Fruit fly (Drosophila melanogaster): ENCODE measurements around the gene CG1958.

The CG1958 gene

dm6 chrX:7299399-7300355 is 33.0 kb downstream of the CG1958 start (continued):
- peak; percentile 69 for TF ChIP-seq Sox102F (GFP tag; optimal IDR thresholded peaks at IDR 0.05)
- no peak for TF ChIP-seq CG11247 (GFP tag; IDR thresholded peaks at IDR 0.05)
- TF ChIP-seq knrl (GFP tag; IDR thresholded peaks at IDR 0.05; ENCODE audit: partially characterized antibody) = no peak
- no peak for TF ChIP-seq slou (GFP tag; optimal IDR thresholded peaks at IDR 0.05)
- TF ChIP-seq pita (GFP tag; optimal IDR thresholded peaks at IDR 0.05) = no peak
- TF ChIP-seq CG8924 (tag; optimal IDR thresholded peaks at IDR 0.05) = peak; percentile 47
- 0 out of 3 replicates have a peak, but pooled peaks have one; percentile 17 for TF ChIP-seq zen2 (GFP tag; IDR thresholded peaks at IDR 0.05; ENCODE audit: partially characterized antibody)
- peak; percentile 38 for TF ChIP-seq ems (GFP tag; optimal IDR thresholded peaks at IDR 0.05)
- TF ChIP-seq CG18262 (tag; optimal IDR thresholded peaks at IDR 0.05) = peak; percentile 61
- no peak for TF ChIP-seq Hr78 (GFP tag; optimal IDR thresholded peaks at IDR 0.05)
- no peak for TF ChIP-seq CG42726 (GFP tag; IDR thresholded peaks at IDR 0.05; ENCODE audit: partially characterized antibody)
- no peak for TF ChIP-seq zen (tag; optimal IDR thresholded peaks at IDR 0.05)
- TF ChIP-seq lmd (GFP tag; IDR thresholded peaks at IDR 0.05) = peak; percentile 69
- TF ChIP-seq hbn (GFP tag; IDR thresholded peaks at IDR 0.05; ENCODE audit: partially characterized antibody) = 0 out of 2 replicates have a peak, but pooled peaks have one; percentile 15
- peak; percentile 21 for TF ChIP-seq CG9727 (GFP tag; optimal IDR thresholded peaks at IDR 0.05)
- TF ChIP-seq Ptx1 (GFP tag; IDR thresholded peaks at IDR 0.05) = peak; percentile 67
- TF ChIP-seq CG12155 (GFP tag; optimal IDR thresholded peaks at IDR 0.05) = peak; percentile 15
- no peak; the same call in 1 of the 2 replicates for TF ChIP-seq Bgb (GFP tag; IDR thresholded peaks at IDR 0.05; ENCODE audit: partially characterized antibody)
- no peak for TF ChIP-seq salm (tag; optimal IDR thresholded peaks at IDR 0.05)
- 0 out of 2 replicates have a peak, but pooled peaks have one; percentile 32 for TF ChIP-seq CG17612 (GFP tag; IDR thresholded peaks at IDR 0.05)
- no peak for TF ChIP-seq CG17186 (GFP tag; optimal IDR thresholded peaks at IDR 0.05)
- no peak for TF ChIP-seq fu2 (GFP tag; optimal IDR thresholded peaks at IDR 0.05)
- TF ChIP-seq wek (GFP tag; optimal IDR thresholded peaks at IDR 0.05) = no peak
- TF ChIP-seq CG12219 (GFP tag; optimal IDR thresholded peaks at IDR 0.05) = no peak
- peak; percentile 46 for TF ChIP-seq fd96Cb (tag; optimal IDR thresholded peaks at IDR 0.05)
- TF ChIP-seq CG2120 (GFP tag; optimal IDR thresholded peaks at IDR 0.05) = peak; percentile 72
- no peak for TF ChIP-seq prd (optimal IDR thresholded peaks at IDR 0.05)
- TF ChIP-seq prd (GFP tag; IDR thresholded peaks at IDR 0.05) = peak; percentile 52; the same call in 2 of the 3 replicates
- peak; percentile 12 for TF ChIP-seq CG15696 (tag; optimal IDR thresholded peaks at IDR 0.05)
- TF ChIP-seq br (optimal IDR thresholded peaks at IDR 0.05) = no peak
- peak; percentile 13 for TF ChIP-seq Spps (tag; optimal IDR thresholded peaks at IDR 0.05)
- peak; percentile 30 for TF ChIP-seq D19A (tag; optimal IDR thresholded peaks at IDR 0.05)
- peak; percentile 2 for TF ChIP-seq Myb (GFP tag; optimal IDR thresholded peaks at IDR 0.05)
- TF ChIP-seq NfI (GFP tag; optimal IDR thresholded peaks at IDR 0.05) = peak; percentile 43
- no peak for TF ChIP-seq CG8765 (GFP tag; IDR thresholded peaks at IDR 0.05)
- TF ChIP-seq danr (GFP tag; IDR thresholded peaks at IDR 0.05) = no peak
- TF ChIP-seq chif (GFP tag; optimal IDR thresholded peaks at IDR 0.05) = peak in 1 of 2 experiments; percentile 30
- TF ChIP-seq Antp (GFP tag; optimal IDR thresholded peaks at IDR 0.05) = peak; percentile 18
- no peak for TF ChIP-seq CG14050 (GFP tag; IDR thresholded peaks at IDR 0.05)
- TF ChIP-seq CG18011 (GFP tag; optimal IDR thresholded peaks at IDR 0.05) = peak; percentile 77
- peak; percentile 38 for TF ChIP-seq CG7786 (GFP tag; optimal IDR thresholded peaks at IDR 0.05)
- TF ChIP-seq D (optimal IDR thresholded peaks at IDR 0.05) = no peak
- no peak for TF ChIP-seq D (GFP tag; optimal IDR thresholded peaks at IDR 0.05)
- no peak for TF ChIP-seq CTCF (GFP tag; optimal IDR thresholded peaks at IDR 0.05)
- peak; percentile 72 for TF ChIP-seq dysf (GFP tag; IDR thresholded peaks at IDR 0.05)
- TF ChIP-seq Fer3 (tag; optimal IDR thresholded peaks at IDR 0.05) = peak; percentile 47
- TF ChIP-seq CG11560 (tag; IDR thresholded peaks at IDR 0.05) = 0 out of 3 replicates have a peak, but pooled peaks have one; percentile 9
- peak; percentile 50; the same call in 2 of the 3 replicates for TF ChIP-seq CG7357 (GFP tag; IDR thresholded peaks at IDR 0.05)
- TF ChIP-seq nmo (GFP tag; optimal IDR thresholded peaks at IDR 0.05) = peak; percentile 48

Data from whole organism, embryonic.